Worm (Caenorhabditis elegans) whole organism, early embryonic: ENCODE data around the gene srj-13.

ENCODE experiments used
- B0310.2 ChIP-seq: sonication (generic microtip); optimal IDR thresholded peaks from 2 replicates; lab custom pipeline; 2016; ENCODE audit warnings: mild to moderate bottlenecking, missing genetic modification characterization, missing compliant biosample characterization
- F13C5.2 ChIP-seq: sonication (generic microtip); optimal IDR thresholded peaks from 2 replicates; lab custom pipeline; 2017; ENCODE audit warnings: mild to moderate bottlenecking, missing genetic modification characterization, inconsistent platforms, missing compliant biosample characterization
- ama-1 ChIP-seq: fragments of 150-350 bp; optimal IDR thresholded peaks from 2 replicates; lab custom pipeline; 2014
- ceh-13 ChIP-seq: fragments of 200-800 bp; sonication (Bioruptor generic); optimal IDR thresholded peaks from 2 replicates; lab custom pipeline; 2018; ENCODE audit warnings: mild to moderate bottlenecking, missing genetic modification characterization, missing compliant biosample characterization
- ceh-36 ChIP-seq: sonication (generic microtip); optimal IDR thresholded peaks from 2 replicates; lab custom pipeline; 2016; ENCODE audit warnings: missing genetic modification characterization, inconsistent platforms, missing compliant biosample characterization
- flt-1 ChIP-seq: fragments of 200-800 bp; sonication (Bioruptor generic); IDR thresholded peaks from 2 replicates; pipeline ENCODE4 v1.3.6; 2022; ENCODE audit warnings: missing genetic modification characterization, missing compliant biosample characterization
- hmbx-1 ChIP-seq: sonication (generic microtip); optimal IDR thresholded peaks from 2 replicates; lab custom pipeline; 2016; ENCODE audit warnings: mild to moderate bottlenecking, missing genetic modification characterization, missing compliant biosample characterization
- hmg-4 ChIP-seq: fragments of 200-800 bp; sonication (Bioruptor generic); optimal IDR thresholded peaks from 2 replicates; lab custom pipeline; 2018; ENCODE audit warnings: mild to moderate bottlenecking, missing genetic modification characterization, missing compliant biosample characterization
- hnd-1 ChIP-seq: sonication (generic microtip); optimal IDR thresholded peaks from 2 replicates; lab custom pipeline; 2016; ENCODE audit warnings: missing genetic modification characterization, missing compliant biosample characterization
- pes-1 ChIP-seq: fragments of 200-800 bp; sonication (Bioruptor generic); IDR thresholded peaks from 2 replicates; pipeline ENCODE4 v1.3.6; 2022; ENCODE audit warnings: missing genetic modification reagents, missing genetic modification characterization, missing compliant biosample characterization
- scrt-1 ChIP-seq: fragments of 200-800 bp; sonication (Bioruptor generic); IDR thresholded peaks from 2 replicates; pipeline ENCODE4 v1.3.6; 2022; ENCODE audit warnings: missing genetic modification characterization, missing compliant biosample characterization
- tbx-11 ChIP-seq: fragments of 200-800 bp; sonication (Bioruptor generic); IDR thresholded peaks from 2 replicates; pipeline ENCODE4 v1.3.6; 2022; ENCODE audit warnings: missing genetic modification characterization, missing compliant biosample characterization
- tbx-37 ChIP-seq: fragments of 200-800 bp; sonication (Bioruptor generic); conservative IDR thresholded peaks from 2 replicates; pipeline ENCODE4 v1.3.6; 2022; ENCODE audit warnings: missing genetic modification reagents, missing genetic modification characterization, missing compliant biosample characterization
- tra-4 ChIP-seq: sonication (generic microtip); optimal IDR thresholded peaks from 2 replicates; lab custom pipeline; 2017; ENCODE audit warnings: missing genetic modification characterization, missing compliant biosample characterization

DNA sequence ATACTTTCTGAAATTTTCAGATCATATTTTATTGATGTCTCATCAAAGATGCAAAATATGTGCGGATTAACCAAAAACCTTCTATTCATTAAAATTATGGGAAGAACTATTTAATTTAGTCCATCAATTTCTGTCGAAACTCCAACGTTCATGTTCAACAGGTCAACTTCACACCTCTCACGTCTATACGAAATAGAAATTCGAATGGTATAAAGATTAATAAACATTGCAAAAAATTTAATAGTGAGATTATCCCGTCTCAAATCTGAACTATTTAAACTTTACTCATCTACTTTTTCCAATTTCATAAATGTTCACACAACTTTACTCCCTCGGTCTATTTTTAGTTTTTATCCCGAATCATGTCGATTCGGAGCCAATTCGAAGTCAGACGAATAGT lies 7.1 kb downstream of the srj-13 start, which contains the start of gene R13D7.2:
- TF ChIP-seq hnd-1 (tag; lab: Kevin White, UChicago): no peak
- no peak for TF ChIP-seq tbx-37 (GFP tag; lab: Robert Waterston, UW)
- no peak for TF ChIP-seq ama-1
- TF ChIP-seq scrt-1 (GFP tag; lab: Robert Waterston, UW): no peak
- no peak for TF ChIP-seq hmg-4 (GFP tag; lab: Kevin White, UChicago)
- TF ChIP-seq flt-1 (GFP tag; lab: Robert Waterston, UW): no peak
- TF ChIP-seq hmbx-1 (tag; lab: Kevin White, UChicago): no peak
- TF ChIP-seq B0310.2: no peak
- TF ChIP-seq ceh-13 (GFP tag; lab: Kevin White, UChicago): no peak
- TF ChIP-seq tbx-11: no peak
- no peak for TF ChIP-seq pes-1 (GFP tag; lab: Robert Waterston, UW)
- no peak for TF ChIP-seq F13C5.2 (tag; lab: Kevin White, UChicago)
- TF ChIP-seq tra-4 (tag; lab: Kevin White, UChicago): no peak
- TF ChIP-seq ceh-36: no peak
